Fruit fly (Drosophila melanogaster) S2 (cell line): ENCODE results near the gene Klc.

ENCODE experiments used
- CG8478 ChIP-seq: fragments of >200 bp; optimal IDR thresholded peaks from 2 replicates; lab custom pipeline; 2018
- CTCF ChIP-seq, 2 experiments: fragments of >200 bp; optimal IDR thresholded peaks; 2 replicates each; lab custom pipeline; 2018

- no peak for TF ChIP-seq CTCF (optimal IDR thresholded peaks at IDR 0.05; lab: Kevin White, UChicago)
- TF ChIP-seq CG8478 (lab: Kevin White, UChicago), result no peak
Observed at dm6 chr3L:12748711-12749566, 917 bp downstream of the Klc start.
